Worm (Caenorhabditis elegans): Measurements from ENCODE around the gene R01E6.2.

Gene R01E6.2

DNA sequence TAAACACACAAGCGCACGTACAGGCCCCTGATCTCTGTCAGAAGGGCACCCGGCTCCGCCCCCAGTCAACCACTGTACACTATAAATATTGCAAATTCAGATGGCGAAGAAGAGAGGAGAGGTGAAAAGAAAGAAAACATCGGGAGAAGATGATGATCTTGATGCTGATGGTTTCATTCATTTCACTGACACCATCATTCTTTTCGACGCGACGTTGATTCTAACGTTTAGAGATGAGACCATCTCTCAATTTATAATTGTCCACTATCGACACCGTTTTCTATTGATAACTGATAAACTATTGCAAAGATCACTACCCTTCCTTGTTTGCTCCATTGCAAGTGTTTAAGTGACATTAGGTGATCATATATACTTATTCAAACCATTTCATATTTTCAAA is 25.0 kb downstream of the R01E6.2 start:
- TF ChIP-seq W03F9.2 (tag; optimal IDR thresholded peaks at IDR 0.05) (no peak), dao-5 (tag; optimal IDR thresholded peaks at IDR 0.05) (no peak), him-1 (tag; optimal IDR thresholded peaks at IDR 0.05) (no peak)

DNA sequence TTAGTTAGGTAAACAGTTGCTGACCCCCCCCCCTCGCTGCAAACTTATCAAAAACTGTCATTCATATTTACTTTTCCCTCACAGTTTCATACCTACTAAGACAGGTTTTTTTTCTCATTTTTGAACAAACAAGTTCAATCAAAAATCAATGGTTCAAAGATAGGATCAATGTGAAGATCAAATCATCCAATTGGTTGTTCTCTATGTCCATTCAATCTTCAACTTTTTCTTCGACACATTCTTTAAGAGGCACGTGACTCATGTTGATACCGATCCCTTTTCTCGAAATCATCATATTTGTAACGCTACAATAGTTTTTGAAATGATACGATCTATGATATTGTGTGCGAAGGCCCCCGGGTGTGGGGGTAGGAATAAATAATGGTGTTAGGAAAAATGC is 26.6 kb downstream of the R01E6.2 start:
- TF ChIP-seq W03F9.2 (tag; optimal IDR thresholded peaks at IDR 0.05) (no peak), dao-5 (tag; optimal IDR thresholded peaks at IDR 0.05) (no peak), him-1 (tag; optimal IDR thresholded peaks at IDR 0.05) (no peak)

DNA sequence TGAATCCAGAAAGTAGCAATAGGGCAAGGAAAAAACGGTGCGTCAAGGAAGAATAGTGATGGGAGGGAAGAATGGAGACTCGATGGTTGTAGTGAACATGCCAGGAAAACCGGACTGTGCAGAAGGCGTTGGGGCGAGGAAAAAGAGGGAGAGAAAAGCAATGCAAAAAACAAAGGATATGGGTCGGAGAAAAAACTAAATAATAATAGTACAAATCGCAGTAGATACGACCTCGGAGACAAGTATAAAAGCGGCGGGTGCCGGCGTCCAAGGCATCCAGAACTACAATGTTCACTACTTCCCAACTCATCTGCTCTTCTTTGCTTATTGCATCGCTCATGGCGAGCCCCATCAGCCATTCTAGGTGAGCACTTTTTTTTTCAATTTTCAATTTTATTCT is 29.6 kb downstream of the R01E6.2 start, which contains the start of gene R01E6.5:
Gene R01E6.5, plus strand, starts transcription at position 301 of the 400 bp plus-strand sequence.
- no peak for TF ChIP-seq dao-5 (tag; optimal IDR thresholded peaks at IDR 0.05)
- no peak for TF ChIP-seq him-1 (tag; optimal IDR thresholded peaks at IDR 0.05)
- TF ChIP-seq W03F9.2 (tag; optimal IDR thresholded peaks at IDR 0.05) = no peak

DNA sequence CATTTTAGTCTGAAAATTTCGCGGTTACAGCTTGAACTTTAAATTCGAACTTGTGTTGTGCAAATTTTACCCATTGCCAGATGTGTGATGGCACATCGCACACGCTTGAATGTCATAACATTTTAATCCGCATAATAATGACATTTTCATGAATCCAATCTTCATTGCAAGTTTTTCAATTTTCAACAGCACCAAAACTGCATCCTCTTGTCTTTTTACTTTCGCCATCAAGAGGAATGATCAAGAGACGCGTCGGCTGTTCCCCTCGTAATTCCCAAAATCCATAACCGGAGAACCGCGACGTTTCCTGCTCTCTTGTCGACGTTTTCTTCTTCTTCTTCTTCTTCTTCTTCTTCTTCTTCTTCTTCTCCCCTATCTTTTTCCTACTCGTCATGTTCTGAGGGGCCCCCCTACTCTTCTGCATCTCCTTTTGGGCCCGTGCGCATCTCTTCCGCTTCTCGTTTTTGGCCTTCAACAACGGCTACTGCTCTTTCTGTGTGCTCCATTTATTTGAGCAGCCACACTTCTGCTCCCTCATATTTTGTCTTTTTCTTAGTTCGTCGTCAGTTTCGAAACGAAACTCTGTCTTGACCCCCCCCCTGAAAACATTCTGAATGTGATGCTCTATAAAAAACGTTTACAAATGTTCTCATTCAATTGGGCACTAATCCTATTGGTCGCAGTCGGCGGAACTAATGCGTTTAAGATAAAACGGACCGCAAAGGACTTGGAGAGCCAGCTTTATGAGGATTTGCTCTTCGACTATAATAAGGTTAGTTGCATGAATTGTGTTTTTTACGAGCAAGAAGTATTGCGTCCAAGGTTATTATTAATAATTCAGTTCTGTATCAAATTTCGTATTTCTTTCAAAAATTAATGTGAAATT is 33.7 kb downstream of the R01E6.2 start, which contains the start of gene acr-12:
Gene acr-12, plus strand, starts transcription at position 430 of the 886 bp plus-strand sequence.
- TF ChIP-seq him-1 (tag; optimal IDR thresholded peaks at IDR 0.05) (peak; percentile 74), dao-5 (tag; optimal IDR thresholded peaks at IDR 0.05) (no peak)

DNA sequence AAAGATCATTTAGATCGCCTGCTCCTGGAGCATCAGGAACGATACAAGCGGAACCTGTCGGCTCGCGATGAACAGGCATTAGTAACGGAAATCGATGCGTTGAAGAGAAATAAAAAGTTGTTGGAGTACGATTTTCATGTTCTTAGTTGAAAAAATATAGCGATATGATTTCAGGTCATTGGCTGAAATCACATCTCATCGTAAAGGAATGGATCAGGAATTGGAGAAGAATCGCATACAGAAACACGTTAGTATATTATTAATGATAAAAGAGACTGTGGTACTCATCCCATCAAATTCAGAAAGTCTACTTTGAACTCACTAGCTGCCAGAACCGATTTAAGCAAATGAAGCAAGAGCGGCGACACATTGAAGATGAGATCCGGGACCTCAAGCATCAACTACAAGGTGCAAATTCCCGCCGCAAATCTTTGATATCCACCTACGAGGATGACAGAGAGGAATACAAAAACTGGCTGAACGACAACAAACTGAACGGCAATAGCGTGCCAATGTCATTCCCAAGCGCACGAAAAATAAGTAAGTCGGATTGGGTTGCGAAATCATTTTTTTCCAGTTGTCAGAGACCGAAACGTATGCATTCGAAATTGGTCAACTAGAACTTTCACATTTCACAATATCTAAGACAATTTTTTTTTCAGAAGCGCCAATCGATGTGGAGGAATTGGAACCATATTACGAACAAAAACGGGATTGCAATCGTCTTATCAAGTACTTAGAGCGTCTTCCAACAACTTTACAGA is 36.1 kb downstream of the R01E6.2 start:
- TF ChIP-seq W03F9.2 (tag; optimal IDR thresholded peaks at IDR 0.05) (no peak), him-1 (tag; optimal IDR thresholded peaks at IDR 0.05) (no peak), dao-5 (tag; optimal IDR thresholded peaks at IDR 0.05) (no peak)

DNA sequence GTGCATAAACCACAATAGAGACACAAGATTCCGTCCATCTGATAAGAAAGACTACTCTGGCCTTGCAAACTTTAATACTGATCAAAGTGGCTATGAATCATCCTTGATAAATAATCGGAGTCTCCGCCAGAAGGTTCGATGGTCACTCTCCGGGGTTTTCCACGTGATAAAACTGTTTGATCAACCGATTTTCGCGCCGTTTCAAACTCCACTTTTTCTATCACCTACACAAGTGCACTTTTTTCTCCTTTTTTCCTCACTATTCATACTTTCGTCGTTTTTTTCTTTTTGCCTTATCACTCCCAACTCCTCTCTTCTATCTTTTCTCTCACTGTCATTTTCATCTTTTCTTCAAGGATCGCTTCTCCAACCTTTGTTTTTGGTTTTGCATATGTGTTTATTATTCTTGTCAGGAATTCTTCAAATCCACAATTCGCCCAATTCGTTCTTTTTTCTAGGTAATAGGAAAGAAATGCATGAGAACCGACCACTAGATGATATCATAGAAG is 37.7 kb downstream of the R01E6.2 start, which contains the start of gene F18H3.4:
Gene F18H3.4, plus strand, starts transcription at position 459 of the 509 bp plus-strand sequence.
- TF ChIP-seq him-1 (tag; optimal IDR thresholded peaks at IDR 0.05) (no peak), W03F9.2 (tag; optimal IDR thresholded peaks at IDR 0.05) (peak; percentile 39), dao-5 (tag; optimal IDR thresholded peaks at IDR 0.05) (no peak)

DNA sequence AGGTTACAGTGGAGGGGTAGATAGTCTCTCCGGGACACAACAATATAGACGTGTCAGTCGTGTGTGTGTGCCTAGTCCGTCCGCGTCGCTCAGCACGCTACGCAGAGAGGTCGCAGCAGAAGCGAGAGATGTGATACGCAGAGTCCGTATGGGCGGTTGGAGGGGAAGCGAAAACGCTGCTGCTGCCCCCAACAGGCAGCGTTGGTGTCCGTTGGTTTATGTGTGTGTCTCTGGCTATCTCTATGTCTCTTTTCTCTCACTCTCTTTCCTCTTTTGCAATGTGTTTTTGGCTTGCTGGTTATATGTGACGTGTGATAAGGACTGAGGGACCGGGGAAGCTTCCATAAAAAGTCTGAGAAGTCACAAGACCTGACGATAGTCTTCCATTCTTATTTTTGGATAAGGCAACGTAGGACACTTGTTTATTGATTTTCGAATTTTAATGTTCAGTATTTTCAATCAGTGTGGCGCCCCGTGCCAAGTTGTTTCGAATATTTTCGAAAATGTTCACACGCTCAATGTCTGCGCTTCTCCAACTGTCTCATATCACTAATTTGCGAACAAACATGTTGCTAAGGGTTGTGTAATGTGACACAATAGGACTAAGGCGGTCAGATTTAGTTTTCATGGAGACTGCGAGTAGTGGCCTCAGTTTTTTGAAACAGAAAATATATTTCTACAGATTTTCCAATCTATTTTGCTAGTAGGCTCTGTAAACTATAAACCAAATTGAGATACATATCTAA is 38.8 kb downstream of the R01E6.2 start, which contains the start of gene pab-2:
Gene pab-2, minus strand, starts transcription at position 69 of the 746 bp plus-strand sequence.
- TF ChIP-seq dao-5 (tag; optimal IDR thresholded peaks at IDR 0.05) (no peak), W03F9.2 (tag; optimal IDR thresholded peaks at IDR 0.05) (peak; percentile 69), him-1 (tag; optimal IDR thresholded peaks at IDR 0.05) (peak; percentile 81)

DNA sequence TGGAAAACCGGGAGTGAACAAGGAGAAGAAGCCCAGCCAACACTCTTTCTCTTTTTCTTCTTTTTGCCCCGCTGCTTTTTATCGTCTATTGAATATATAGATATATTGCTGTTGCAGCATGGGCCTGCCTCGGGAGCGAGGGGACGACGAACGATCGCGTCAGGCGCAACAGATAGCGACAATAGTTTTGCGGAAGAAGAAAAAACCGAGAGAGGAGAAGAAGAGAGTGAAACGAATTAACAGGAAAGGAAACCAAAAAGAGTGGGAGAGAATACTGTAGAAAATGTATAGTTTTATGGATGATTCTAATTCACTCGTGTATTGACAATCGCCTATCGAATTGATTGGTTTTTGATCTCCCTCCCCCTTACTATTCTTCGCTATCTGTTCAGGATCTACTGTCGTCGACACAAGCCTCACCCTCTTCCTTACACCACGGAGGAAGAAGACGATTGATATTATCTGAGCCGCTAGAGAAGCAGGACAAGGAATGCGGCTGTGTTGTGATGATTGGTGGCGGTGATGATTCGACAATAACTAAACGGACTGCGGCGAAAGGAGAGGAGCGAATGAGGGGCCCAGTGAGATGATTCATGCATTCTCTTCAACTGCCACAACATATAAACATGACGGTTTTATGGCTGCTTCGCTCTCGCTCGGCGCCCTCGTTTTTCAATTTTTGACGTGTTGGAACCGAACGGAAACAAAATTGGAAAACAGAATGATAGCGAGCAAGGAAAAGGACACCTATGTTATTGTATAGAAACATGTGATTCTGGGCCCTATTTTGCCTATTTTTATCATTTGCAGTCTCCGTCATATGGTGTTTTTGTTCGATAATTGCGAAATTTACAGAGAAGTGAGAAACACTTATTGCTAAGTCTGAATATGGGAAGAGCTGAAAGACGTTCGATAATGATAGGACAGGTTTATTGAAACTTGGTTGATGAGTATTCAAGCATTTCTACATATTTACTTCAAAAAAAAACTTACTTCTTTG is 39.8 kb downstream of the R01E6.2 start:
- no peak for TF ChIP-seq dao-5 (tag; optimal IDR thresholded peaks at IDR 0.05)
- no peak for TF ChIP-seq W03F9.2 (tag; optimal IDR thresholded peaks at IDR 0.05)
- TF ChIP-seq him-1 (tag; optimal IDR thresholded peaks at IDR 0.05) = no peak

DNA sequence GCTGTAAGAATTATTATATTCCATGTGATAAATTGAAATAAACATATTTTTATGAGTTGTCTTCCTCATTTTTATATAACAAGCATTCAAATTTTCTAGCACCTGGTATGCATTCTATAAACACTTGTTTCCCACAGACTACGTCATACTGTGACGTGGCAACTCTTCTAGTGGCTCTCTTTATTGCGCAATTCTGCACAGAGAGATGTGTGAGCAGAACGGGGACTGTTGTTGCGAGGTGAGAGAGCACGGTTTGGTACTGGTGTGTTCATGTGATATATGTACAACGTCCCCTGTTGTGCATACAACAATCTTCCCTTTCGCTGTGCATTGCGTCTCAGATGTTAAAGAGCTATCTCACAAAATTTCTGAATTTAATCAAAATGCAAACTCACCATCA is 41.2 kb downstream of the R01E6.2 start:
- TF ChIP-seq him-1 (tag; optimal IDR thresholded peaks at IDR 0.05) (no peak), W03F9.2 (tag; optimal IDR thresholded peaks at IDR 0.05) (no peak), dao-5 (tag; optimal IDR thresholded peaks at IDR 0.05) (no peak)

DNA sequence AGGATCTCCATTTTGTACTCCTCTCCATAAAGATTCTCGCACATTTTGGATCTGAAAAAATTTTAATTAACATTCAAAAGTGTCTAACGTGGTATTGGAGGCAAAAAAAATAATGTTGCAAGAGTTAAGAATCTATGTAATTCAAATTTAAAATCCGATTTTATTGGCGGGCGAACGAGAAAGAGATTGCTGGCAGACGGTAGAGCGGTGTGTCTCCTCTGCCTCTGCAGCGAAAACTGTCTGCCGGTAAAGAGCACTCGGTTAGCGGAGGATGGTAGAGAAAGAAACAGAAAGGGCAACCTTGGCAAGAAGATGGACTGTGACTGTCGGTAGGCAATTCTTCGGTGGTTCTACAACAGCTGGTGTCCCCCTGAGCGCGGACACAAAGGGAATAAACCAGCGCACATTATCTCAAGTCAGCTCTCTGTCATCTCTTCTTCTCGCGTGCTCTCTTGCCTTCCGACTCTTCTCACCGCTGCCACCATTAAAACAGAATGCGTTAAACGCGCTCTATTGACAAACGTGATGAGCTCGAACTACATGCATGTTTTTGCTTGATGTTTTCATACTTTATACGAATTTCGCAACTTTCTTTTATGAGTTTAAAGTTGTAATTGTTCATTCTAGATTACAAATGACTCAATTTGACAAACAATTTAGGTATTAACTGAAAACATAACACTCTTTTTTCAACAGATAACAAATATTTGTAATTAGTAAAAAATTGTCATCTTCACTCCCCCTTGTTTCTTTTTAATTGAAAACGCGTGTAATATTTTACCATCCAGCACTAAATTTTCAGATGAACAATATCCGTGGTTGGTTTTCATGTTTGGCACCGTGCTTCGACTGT is 47.2 kb downstream of the R01E6.2 start, which contains the start of the genes cdk-4 and F18H3.1:
Gene cdk-4, minus strand, starts transcription at position 51 of the 853 bp plus-strand sequence.
Gene F18H3.1, plus strand, starts transcription at position 803 of the 853 bp plus-strand sequence.
- TF ChIP-seq dao-5 (tag; optimal IDR thresholded peaks at IDR 0.05) = no peak
- TF ChIP-seq him-1 (tag; optimal IDR thresholded peaks at IDR 0.05) = peak; percentile 53

All from whole organism, L4/young adult.